Worm (Caenorhabditis elegans) whole organism, young adult: ENCODE results near the gene pals-20.

ENCODE experiments used
- B0336.3 ChIP-seq: fragments of 200-800 bp; sonication (Bioruptor generic); IDR thresholded peaks from 2 replicates; pipeline ENCODE4 v1.3.6; 2022; ENCODE audit warnings: missing genetic modification characterization, missing compliant biosample characterization
- F10E7.11 ChIP-seq: sonication (generic microtip); optimal IDR thresholded peaks from 2 replicates; lab custom pipeline; 2017; ENCODE audit warnings: mild to moderate bottlenecking, missing genetic modification characterization, moderate library complexity, missing compliant biosample characterization
- F37B4.10 ChIP-seq: fragments of 200-800 bp; sonication (Bioruptor generic); IDR thresholded peaks from 2 replicates; pipeline ENCODE4 v1.3.6; 2022; ENCODE audit warnings: missing genetic modification characterization, missing compliant biosample characterization
- F39B2.1 ChIP-seq: fragments of 200-800 bp; sonication (Bioruptor generic); IDR thresholded peaks from 2 replicates; pipeline ENCODE4 v1.3.6; 2022; ENCODE audit warnings: missing genetic modification reagents, missing genetic modification characterization, missing compliant biosample characterization
- F49E8.2 ChIP-seq: sonication (generic microtip); optimal IDR thresholded peaks from 3 replicates; lab custom pipeline; 2017; ENCODE audit warnings: missing genetic modification characterization, mild to moderate bottlenecking, missing compliant biosample characterization, antibody characterized with exemption, moderate library complexity; ENCODE audit not compliant: insufficient read depth
- F57A8.1 ChIP-seq: fragments of 200-800 bp; sonication (Bioruptor generic); optimal IDR thresholded peaks from 2 replicates; lab custom pipeline; 2018; ENCODE audit warnings: mild to moderate bottlenecking, missing genetic modification characterization, moderate library complexity, missing compliant biosample characterization
- F57C9.4 ChIP-seq: sonication (generic microtip); optimal IDR thresholded peaks from 2 replicates; lab custom pipeline; 2017; ENCODE audit warnings: mild to moderate bottlenecking, missing genetic modification characterization, missing compliant biosample characterization
- K11D2.4 ChIP-seq: fragments of 200-800 bp; sonication (Bioruptor generic); IDR thresholded peaks from 2 replicates; pipeline ENCODE4 v1.3.6; 2022; ENCODE audit warnings: missing genetic modification reagents, missing genetic modification characterization, missing compliant biosample characterization
- Y53G8AR.9 ChIP-seq: fragments of 200-800 bp; sonication (Bioruptor generic); conservative IDR thresholded peaks from 2 replicates; pipeline ENCODE4 v1.3.6; 2022; ENCODE audit warnings: missing genetic modification reagents, missing genetic modification characterization, missing compliant biosample characterization
- ZK185.1 ChIP-seq: sonication (generic microtip); optimal IDR thresholded peaks from 2 replicates; lab custom pipeline; 2016; ENCODE audit warnings: mild to moderate bottlenecking, missing genetic modification characterization, missing compliant biosample characterization; ENCODE audit not compliant: poor library complexity, severe bottlenecking
- ama-1 ChIP-seq, 3 experiments: fragments of 150-350 bp in 1 of 3; sonication (generic microtip) in 2 of 3; optimal IDR thresholded peaks; 2 replicates each; lab custom pipeline; 2014 to 2018; ENCODE audit warnings: missing biosample characterization in 2 of 3, missing genetic modification characterization in 2 of 3, missing genetic modification reagents in 2 of 3
- athp-1 ChIP-seq: sonication (generic microtip); optimal IDR thresholded peaks from 2 replicates; lab custom pipeline; 2017; ENCODE audit warnings: mild to moderate bottlenecking, missing genetic modification characterization, missing compliant biosample characterization
- attf-3 ChIP-seq: fragments of 200-800 bp; sonication (Bioruptor generic); conservative IDR thresholded peaks from 2 replicates; pipeline ENCODE4 v1.3.6; 2022; ENCODE audit warnings: missing genetic modification reagents, missing genetic modification characterization, missing compliant biosample characterization
- bed-1 ChIP-seq: fragments of 200-800 bp; sonication (Bioruptor generic); IDR thresholded peaks from 2 replicates; pipeline ENCODE4 v1.3.6; 2022; ENCODE audit warnings: missing genetic modification reagents, missing genetic modification characterization, missing compliant biosample characterization
- ceh-100 ChIP-seq: fragments of 200-800 bp; sonication (Bioruptor generic); IDR thresholded peaks from 2 replicates; pipeline ENCODE4 v1.3.6; 2022; ENCODE audit warnings: missing genetic modification reagents, missing genetic modification characterization, missing compliant biosample characterization
- ceh-27 ChIP-seq: fragments of 200-800 bp; sonication (Bioruptor generic); optimal IDR thresholded peaks from 2 replicates; lab custom pipeline; 2018; ENCODE audit warnings: mild to moderate bottlenecking, missing genetic modification characterization, moderate library complexity, missing compliant biosample characterization
- ceh-40 ChIP-seq: fragments of 200-800 bp; sonication (Bioruptor generic); IDR thresholded peaks from 2 replicates; pipeline ENCODE4 v1.3.6; 2022; ENCODE audit warnings: missing genetic modification characterization, missing compliant biosample characterization
- ceh-79 ChIP-seq: sonication (generic microtip); optimal IDR thresholded peaks from 2 replicates; lab custom pipeline; 2017; ENCODE audit warnings: mild to moderate bottlenecking, missing genetic modification characterization, missing compliant biosample characterization
- chd-7 ChIP-seq: sonication (generic microtip); optimal IDR thresholded peaks from 2 replicates; lab custom pipeline; 2016; ENCODE audit warnings: mild to moderate bottlenecking, missing genetic modification characterization, moderate library complexity, missing compliant biosample characterization
- die-1 ChIP-seq: sonication (generic microtip); optimal IDR thresholded peaks from 2 replicates; lab custom pipeline; 2016; ENCODE audit warnings: missing genotype, mild to moderate bottlenecking, missing genetic modification characterization, missing compliant biosample characterization
- dox-1 ChIP-seq: fragments of 200-800 bp; sonication (Bioruptor generic); IDR thresholded peaks from 2 replicates; pipeline ENCODE4 v1.3.6; 2022; ENCODE audit warnings: missing genetic modification reagents, missing genetic modification characterization, missing compliant biosample characterization
- egl-18 ChIP-seq: fragments of 200-800 bp; sonication (Bioruptor generic); IDR thresholded peaks from 2 replicates; pipeline ENCODE4 v1.3.6; 2022; ENCODE audit warnings: missing genetic modification reagents, missing genetic modification characterization, missing compliant biosample characterization
- ekl-4 ChIP-seq: fragments of 200-800 bp; sonication (Bioruptor generic); IDR thresholded peaks from 2 replicates; pipeline ENCODE4 v1.3.6; 2022; ENCODE audit warnings: missing genetic modification reagents, missing genetic modification characterization, missing compliant biosample characterization
- ets-4 ChIP-seq: fragments of 200-800 bp; sonication (Bioruptor generic); optimal IDR thresholded peaks from 2 replicates; lab custom pipeline; 2018; ENCODE audit warnings: mild to moderate bottlenecking, missing genetic modification characterization, missing compliant biosample characterization
- hlh-26 ChIP-seq: fragments of 200-800 bp; sonication (Bioruptor generic); conservative IDR thresholded peaks from 2 replicates; pipeline ENCODE4 v1.3.6; 2022; ENCODE audit warnings: missing genetic modification reagents, missing genetic modification characterization, missing compliant biosample characterization
- hmg-1.2 ChIP-seq: fragments of 200-800 bp; sonication (Bioruptor generic); IDR thresholded peaks from 2 replicates; pipeline ENCODE4 v1.3.6; 2022; ENCODE audit warnings: missing genetic modification reagents, missing genetic modification characterization, missing compliant biosample characterization
- let-607 ChIP-seq, 2 experiments: fragments of 200-800 bp in 1 of 2; sonication (Bioruptor generic) in 1 of 2; sonication (generic microtip) in 1 of 2; optimal IDR thresholded peaks; 2 replicates each; lab custom pipeline; 2016 to 2018; ENCODE audit warnings: mild to moderate bottlenecking in 2 of 2, missing compliant biosample characterization in 2 of 2, missing genetic modification characterization in 2 of 2, moderate library complexity in 2 of 2, missing genotype in 1 of 2
- lin-35 ChIP-seq, 3 experiments: fragments of 150-350 bp in 2 of 3; sonication (generic microtip) in 1 of 3; optimal IDR thresholded peaks; 2 replicates each; lab custom pipeline; 2014 to 2018; ENCODE audit warnings: missing biosample characterization in 3 of 3, missing genetic modification characterization in 3 of 3, missing genetic modification reagents in 3 of 3
- madf-8 ChIP-seq: fragments of 200-800 bp; sonication (Bioruptor generic); conservative IDR thresholded peaks from 2 replicates; pipeline ENCODE4 v1.3.6; 2022; ENCODE audit warnings: missing genetic modification reagents, missing genetic modification characterization, missing compliant biosample characterization
- mcd-1 ChIP-seq: fragments of 200-800 bp; sonication (Bioruptor generic); IDR thresholded peaks from 2 replicates; pipeline ENCODE4 v1.3.6; 2022; ENCODE audit warnings: missing genetic modification reagents, missing genetic modification characterization, missing compliant biosample characterization
- nfyb-1 ChIP-seq: fragments of 200-800 bp; sonication (Bioruptor generic); IDR thresholded peaks from 2 replicates; pipeline ENCODE4 v1.3.6; 2022; ENCODE audit warnings: missing genetic modification reagents, missing genetic modification characterization, missing compliant biosample characterization
- nhr-80 ChIP-seq: sonication (generic microtip); optimal IDR thresholded peaks from 2 replicates; lab custom pipeline; 2016; ENCODE audit warnings: missing genetic modification characterization, missing compliant biosample characterization
- pbrm-1 ChIP-seq: fragments of 200-800 bp; sonication (Bioruptor generic); IDR thresholded peaks from 2 replicates; pipeline ENCODE4 v1.3.6; 2022; ENCODE audit warnings: missing genetic modification reagents, missing genetic modification characterization, missing compliant biosample characterization
- repo-1 ChIP-seq: sonication (generic microtip); optimal IDR thresholded peaks from 2 replicates; lab custom pipeline; 2017; ENCODE audit warnings: mild to moderate bottlenecking, missing genetic modification characterization, missing compliant biosample characterization
- rpc-1 ChIP-seq, 2 experiments: fragments of 150-350 bp in 1 of 2; sonication (generic microtip) in 1 of 2; optimal IDR thresholded peaks; 2 replicates each; lab custom pipeline; 2014 to 2018; ENCODE audit warnings: missing biosample characterization in 1 of 2, missing genetic modification characterization in 1 of 2, missing genetic modification reagents in 1 of 2, missing genotype in 1 of 2
- sdz-38 ChIP-seq: sonication (generic microtip); optimal IDR thresholded peaks from 2 replicates; lab custom pipeline; 2016; ENCODE audit warnings: missing genotype, missing genetic modification characterization, missing compliant biosample characterization
- snpc-1.3 ChIP-seq: sonication (generic microtip); optimal IDR thresholded peaks from 2 replicates; lab custom pipeline; 2017; ENCODE audit warnings: missing genetic modification characterization, mild to moderate bottlenecking, missing compliant biosample characterization, antibody characterized with exemption, moderate library complexity, missing genotype, missing genetic modification reagents; ENCODE audit not compliant: insufficient read depth
- snpc-3.4 ChIP-seq: sonication (generic microtip); optimal IDR thresholded peaks from 2 replicates; lab custom pipeline; 2017; ENCODE audit warnings: missing genetic modification characterization, mild to moderate bottlenecking, missing compliant biosample characterization, antibody characterized with exemption, moderate library complexity, missing genotype, missing genetic modification reagents
- snpc-4 ChIP-seq, 5 experiments: fragments of 150-350 bp in 1 of 5; sonication (generic microtip) in 4 of 5; optimal IDR thresholded peaks; 2 replicates each; lab custom pipeline; 2014 to 2018; ENCODE audit warnings: missing genetic modification characterization in 5 of 5, missing biosample characterization in 3 of 5, antibody characterized with exemption in 2 of 5, mild to moderate bottlenecking in 2 of 5, missing compliant biosample characterization in 2 of 5, missing genotype in 2 of 5, moderate library complexity in 2 of 5, missing genetic modification reagents in 1 of 5
- somi-1 ChIP-seq: fragments of 200-800 bp; sonication (Bioruptor generic); optimal IDR thresholded peaks from 2 replicates; lab custom pipeline; 2018; ENCODE audit warnings: mild to moderate bottlenecking, missing genetic modification characterization, missing compliant biosample characterization
- tbx-9 ChIP-seq: sonication (generic microtip); optimal IDR thresholded peaks from 2 replicates; lab custom pipeline; 2016; ENCODE audit warnings: borderline replicate concordance, missing genetic modification characterization, inconsistent platforms, missing compliant biosample characterization
- unc-62 ChIP-seq: fragments of 150-350 bp; optimal IDR thresholded peaks from 2 replicates; lab custom pipeline; 2014; ENCODE audit warnings: missing biosample characterization, missing genetic modification reagents, missing genetic modification characterization
- zim-3 ChIP-seq: sonication (generic microtip); optimal IDR thresholded peaks from 2 replicates; lab custom pipeline; 2017; ENCODE audit warnings: mild to moderate bottlenecking, missing genetic modification characterization, moderate library complexity, missing compliant biosample characterization
- ztf-18 ChIP-seq: sonication (generic microtip); optimal IDR thresholded peaks from 2 replicates; lab custom pipeline; 2016; ENCODE audit warnings: missing genotype, mild to moderate bottlenecking, missing genetic modification characterization, missing compliant biosample characterization
- ztf-28 ChIP-seq: fragments of 200-800 bp; sonication (Bioruptor generic); IDR thresholded peaks from 2 replicates; pipeline ENCODE4 v1.3.6; 2022; ENCODE audit warnings: missing genetic modification reagents, missing genetic modification characterization, missing compliant biosample characterization

Gene pals-20

ce11 chrIII:1419700-1420356 lies 31.7 kb upstream of the pals-20 start:
- TF ChIP-seq hlh-26 (GFP tag; lab: Robert Waterston, UW) = no peak
- no peak for TF ChIP-seq sdz-38
- TF ChIP-seq madf-8 (GFP tag; lab: Robert Waterston, UW) = no peak
- TF ChIP-seq ceh-27 (GFP tag; lab: Kevin White, UChicago) = no peak
- peak in 2 of 3 experiments; percentile 44 to 49 for TF ChIP-seq lin-35 (GFP tag; optimal IDR thresholded peaks at IDR 0.05; lab: Kevin White, UChicago)
- TF ChIP-seq somi-1 (GFP tag; lab: Kevin White, UChicago) = peak; percentile 44
- TF ChIP-seq athp-1 (tag; lab: Kevin White, UChicago) = peak; percentile 96
- TF ChIP-seq rpc-1 (optimal IDR thresholded peaks at IDR 0.05; lab: Kevin White, UChicago) = no peak
- peak; percentile 11 for TF ChIP-seq rpc-1 (tag; optimal IDR thresholded peaks at IDR 0.05; lab: Kevin White, UChicago)
- TF ChIP-seq ceh-100 (GFP tag; lab: Robert Waterston, UW) = no peak; the same call in none of the 2 replicates
- TF ChIP-seq snpc-1.3 (tag; lab: Kevin White, UChicago) = peak; percentile 86
- no peak for TF ChIP-seq F57C9.4
- peak; percentile 12 for TF ChIP-seq nhr-80
- no peak for TF ChIP-seq ztf-28 (GFP tag; lab: Robert Waterston, UW)
- TF ChIP-seq ekl-4 (GFP tag; lab: Robert Waterston, UW) = peak; percentile 91
- TF ChIP-seq K11D2.4 (GFP tag; lab: Robert Waterston, UW) = 0 out of 2 replicates have a peak, but pooled peaks have one; percentile 60
- no peak for TF ChIP-seq tbx-9
- TF ChIP-seq ceh-40 (GFP tag; lab: Robert Waterston, UW) = 0 out of 2 replicates have a peak, but pooled peaks have one; percentile 47
- TF ChIP-seq F57A8.1 (GFP tag; lab: Kevin White, UChicago) = no peak
- TF ChIP-seq pbrm-1 (GFP tag; lab: Robert Waterston, UW) = no peak; the same call in 1 of the 2 replicates
- TF ChIP-seq hmg-1.2 (GFP tag; lab: Robert Waterston, UW) = peak; percentile 55
- peak; percentile 89 for TF ChIP-seq ZK185.1 (tag; lab: Kevin White, UChicago)
- TF ChIP-seq B0336.3 (GFP tag; lab: Robert Waterston, UW) = peak; percentile 97
- no peak for TF ChIP-seq attf-3 (GFP tag; lab: Robert Waterston, UW)
- peak; percentile 94 for TF ChIP-seq F10E7.11 (tag; lab: Kevin White, UChicago)
- peak; percentile 46 to 74 for TF ChIP-seq let-607 (tag; optimal IDR thresholded peaks at IDR 0.05; lab: Kevin White, UChicago)
- TF ChIP-seq ceh-79 (tag; lab: Kevin White, UChicago) = peak; percentile 94
- TF ChIP-seq nfyb-1 = peak; percentile 90
- TF ChIP-seq unc-62 (GFP tag; lab: Kevin White, UChicago) = no peak
- TF ChIP-seq die-1 = peak; percentile 79
- peak; percentile 51 for TF ChIP-seq dox-1 (GFP tag; lab: Robert Waterston, UW)
- peak; percentile 51 for TF ChIP-seq snpc-4 (GFP tag; optimal IDR thresholded peaks at IDR 0.05; lab: Kevin White, UChicago)
- peak in 3 of 4 experiments; percentile 16 to 60 (median 59) for TF ChIP-seq snpc-4 (tag; optimal IDR thresholded peaks at IDR 0.05; lab: Kevin White, UChicago)
- TF ChIP-seq F37B4.10 (GFP tag; lab: Robert Waterston, UW) = 0 out of 2 replicates have a peak, but pooled peaks have one; percentile 42
- peak; percentile 61 for TF ChIP-seq snpc-3.4 (tag; lab: Kevin White, UChicago)
- no peak for TF ChIP-seq bed-1 (GFP tag; lab: Robert Waterston, UW)
- TF ChIP-seq mcd-1 (GFP tag; lab: Robert Waterston, UW) = peak; percentile 77
- peak; percentile 93 for TF ChIP-seq chd-7 (tag; lab: Kevin White, UChicago)
- peak; percentile 94 for TF ChIP-seq F39B2.1 (GFP tag; lab: Robert Waterston, UW)
- peak; percentile 98 for TF ChIP-seq F49E8.2 (tag; lab: Kevin White, UChicago)
- TF ChIP-seq repo-1 (tag; lab: Kevin White, UChicago) = peak; percentile 96
- peak; percentile 77; the same call in 1 of the 2 replicates for TF ChIP-seq egl-18 (GFP tag; lab: Robert Waterston, UW)
- no peak for TF ChIP-seq ets-4 (GFP tag; lab: Kevin White, UChicago)
- peak; percentile 92 for TF ChIP-seq ama-1 (optimal IDR thresholded peaks at IDR 0.05; lab: Kevin White, UChicago)
- peak in 1 of 2 experiments; percentile 94 for TF ChIP-seq ama-1 (GFP tag; optimal IDR thresholded peaks at IDR 0.05; lab: Kevin White, UChicago)
- TF ChIP-seq zim-3 (tag; lab: Kevin White, UChicago) = peak; percentile 69
- TF ChIP-seq ztf-18 (tag; lab: Kevin White, UChicago) = peak; percentile 57
- TF ChIP-seq Y53G8AR.9 (GFP tag; lab: Robert Waterston, UW) = peak; percentile 98
